Worm (Caenorhabditis elegans) whole organism, late embryonic: Measurements from ENCODE around the gene gly-7.

Experiments used
- K09A11.1 ChIP-seq: sonication (generic microtip); optimal IDR thresholded peaks from 2 replicates; lab custom pipeline; 2017; ENCODE audit warnings: antibody characterized with exemption, mild to moderate bottlenecking, missing genetic modification characterization, missing compliant biosample characterization; ENCODE audit not compliant: insufficient read depth
- ahr-1 ChIP-seq: sonication (generic microtip); optimal IDR thresholded peaks from 2 replicates; lab custom pipeline; 2016; ENCODE audit warnings: missing genetic modification characterization, missing compliant biosample characterization
- ceh-30 ChIP-seq: fragments of 150-350 bp; optimal IDR thresholded peaks from 2 replicates; lab custom pipeline; 2014; ENCODE audit warnings: missing biosample characterization, missing genetic modification characterization
- ceh-34 ChIP-seq: sonication (generic microtip); optimal IDR thresholded peaks from 2 replicates; lab custom pipeline; 2016; ENCODE audit warnings: mild to moderate bottlenecking, missing genetic modification characterization, missing compliant biosample characterization
- dve-1 ChIP-seq: sonication (generic microtip); optimal IDR thresholded peaks from 2 replicates; lab custom pipeline; 2017; ENCODE audit warnings: antibody characterized with exemption, mild to moderate bottlenecking, missing genetic modification characterization, missing compliant biosample characterization
- gmeb-2 ChIP-seq: sonication (generic microtip); optimal IDR thresholded peaks from 2 replicates; lab custom pipeline; 2016; ENCODE audit warnings: missing genetic modification characterization, inconsistent platforms, missing compliant biosample characterization
- odd-2 ChIP-seq: sonication (generic microtip); optimal IDR thresholded peaks from 2 replicates; lab custom pipeline; 2017; ENCODE audit warnings: antibody characterized with exemption, mild to moderate bottlenecking, missing genetic modification characterization, missing compliant biosample characterization
- pag-3 ChIP-seq: sonication (generic microtip); optimal IDR thresholded peaks from 2 replicates; lab custom pipeline; 2016; ENCODE audit warnings: missing compliant biosample characterization, missing genetic modification characterization, borderline replicate concordance
- pha-4 ChIP-seq: fragments of 150-350 bp; optimal IDR thresholded peaks from 2 replicates; lab custom pipeline; 2018; ENCODE audit warnings: missing biosample characterization, missing genetic modification reagents, missing genetic modification characterization
- sox-4 ChIP-seq: sonication (generic microtip); optimal IDR thresholded peaks from 2 replicates; lab custom pipeline; 2017; ENCODE audit warnings: mild to moderate bottlenecking, missing genetic modification characterization, inconsistent platforms, missing compliant biosample characterization
- unc-86 ChIP-seq: sonication (generic microtip); optimal IDR thresholded peaks from 2 replicates; lab custom pipeline; 2016; ENCODE audit warnings: missing genetic modification characterization, missing compliant biosample characterization
- zip-5 ChIP-seq: sonication (generic microtip); optimal IDR thresholded peaks from 2 replicates; lab custom pipeline; 2016; ENCODE audit warnings: missing genetic modification characterization, missing compliant biosample characterization

ce11 chrV:1779136-1779535 lies 42.0 kb downstream of the gly-7 start, which contains the start of gene F36H9.4:
- TF ChIP-seq pha-4 (tag; lab: Kevin White, UChicago) (no peak), sox-4 (tag; lab: Kevin White, UChicago) (no peak), pag-3 (no peak), zip-5 (tag; lab: Kevin White, UChicago) (no peak), dve-1 (tag; lab: Kevin White, UChicago) (no peak), gmeb-2 (tag; lab: Kevin White, UChicago) (no peak), K09A11.1 (tag; lab: Kevin White, UChicago) (no peak), unc-86 (no peak), odd-2 (tag; lab: Kevin White, UChicago) (no peak), ceh-34 (tag; lab: Kevin White, UChicago) (no peak), ahr-1 (tag; lab: Kevin White, UChicago) (no peak), ceh-30 (tag; lab: Kevin White, UChicago) (no peak)
